Worm (Caenorhabditis elegans) whole organism, L3 larva: ENCODE results near the gene ptb-1.

Experiments
- aly-2 ChIP-seq: fragments of 150-350 bp; optimal IDR thresholded peaks from 2 replicates; lab custom pipeline; 2014; ENCODE audit warnings: missing biosample characterization, missing genetic modification characterization
- ama-1 ChIP-seq: fragments of 150-350 bp; optimal IDR thresholded peaks from 2 replicates; lab custom pipeline; 2018
- ceh-16 ChIP-seq: sonication (generic microtip); optimal IDR thresholded peaks from 2 replicates; lab custom pipeline; 2017; ENCODE audit warnings: missing biosample characterization, missing genetic modification characterization
- ceh-28 ChIP-seq: fragments of 150-350 bp; optimal IDR thresholded peaks from 2 replicates; lab custom pipeline; 2014; ENCODE audit warnings: missing biosample characterization, missing genetic modification reagents, missing genetic modification characterization
- ceh-9 ChIP-seq: sonication (generic microtip); optimal IDR thresholded peaks from 2 replicates; lab custom pipeline; 2018; ENCODE audit warnings: missing biosample characterization, missing genetic modification characterization
- egl-27 ChIP-seq: sonication (generic microtip); optimal IDR thresholded peaks from 4 replicates; lab custom pipeline; 2017; ENCODE audit warnings: missing biosample characterization, missing genetic modification reagents, missing genetic modification characterization
- elt-1 ChIP-seq: fragments of 150-350 bp; optimal IDR thresholded peaks from 2 replicates; lab custom pipeline; 2014; ENCODE audit warnings: missing biosample characterization, missing genetic modification characterization
- elt-2 ChIP-seq: sonication (generic microtip); optimal IDR thresholded peaks from 2 replicates; lab custom pipeline; 2016; ENCODE audit warnings: missing genetic modification reagents, mild to moderate bottlenecking, missing genetic modification characterization, missing compliant biosample characterization
- elt-3 ChIP-seq, 3 experiments: fragments of 150-350 bp in 1 of 3; sonication (generic microtip) in 2 of 3; optimal IDR thresholded peaks; 2 replicates in 2 of 3; 4 replicates in 1 of 3; lab custom pipeline; 2014 to 2017; ENCODE audit warnings: missing biosample characterization in 3 of 3, missing genetic modification characterization in 3 of 3
- fkh-10 ChIP-seq: sonication (generic microtip); optimal IDR thresholded peaks from 2 replicates; lab custom pipeline; 2017; ENCODE audit warnings: missing biosample characterization, missing genetic modification reagents, missing genetic modification characterization
- fos-1 ChIP-seq: fragments of 150-350 bp; optimal IDR thresholded peaks from 2 replicates; lab custom pipeline; 2014; ENCODE audit warnings: missing biosample characterization, missing genetic modification characterization
- jun-1 ChIP-seq: fragments of 150-350 bp; optimal IDR thresholded peaks from 2 replicates; lab custom pipeline; 2014; ENCODE audit warnings: missing biosample characterization, missing genetic modification reagents, missing genetic modification characterization
- lin-15B ChIP-seq: fragments of 150-350 bp; optimal IDR thresholded peaks from 2 replicates; lab custom pipeline; 2014; ENCODE audit warnings: missing biosample characterization, missing genetic modification characterization
- lin-39 ChIP-seq: fragments of 150-350 bp; optimal IDR thresholded peaks from 2 replicates; lab custom pipeline; 2018; ENCODE audit warnings: missing biosample characterization, missing genetic modification reagents, missing genetic modification characterization
- mml-1 ChIP-seq: fragments of 150-350 bp; sonication (generic microtip); optimal IDR thresholded peaks from 3 replicates; lab custom pipeline; 2014; ENCODE audit warnings: missing biosample characterization, missing genetic modification characterization
- nfya-1 ChIP-seq: sonication (generic microtip); optimal IDR thresholded peaks from 2 replicates; lab custom pipeline; 2017; ENCODE audit warnings: missing genetic modification characterization, mild to moderate bottlenecking, missing compliant biosample characterization, antibody characterized with exemption, moderate library complexity; ENCODE audit not compliant: insufficient read depth
- nhr-237 ChIP-seq: fragments of 150-350 bp; optimal IDR thresholded peaks from 2 replicates; lab custom pipeline; 2014; ENCODE audit warnings: missing biosample characterization, missing genetic modification characterization
- nhr-25 ChIP-seq: sonication (generic microtip); optimal IDR thresholded peaks from 2 replicates; lab custom pipeline; 2017; ENCODE audit warnings: missing biosample characterization, missing genetic modification characterization
- nhr-43 ChIP-seq: sonication (generic microtip); optimal IDR thresholded peaks from 2 replicates; lab custom pipeline; 2016; ENCODE audit warnings: mild to moderate bottlenecking, missing genetic modification characterization, missing compliant biosample characterization; ENCODE audit not compliant: poor library complexity, severe bottlenecking
- nhr-77 ChIP-seq: fragments of 150-350 bp; optimal IDR thresholded peaks from 2 replicates; lab custom pipeline; 2014; ENCODE audit warnings: missing biosample characterization, missing genetic modification characterization
- pqm-1 ChIP-seq: fragments of 150-350 bp; optimal IDR thresholded peaks from 2 replicates; lab custom pipeline; 2017; ENCODE audit warnings: missing biosample characterization, missing genetic modification characterization, inconsistent platforms
- skn-1 ChIP-seq: fragments of 150-350 bp; optimal IDR thresholded peaks from 2 replicates; lab custom pipeline; 2014; ENCODE audit warnings: missing biosample characterization, missing genetic modification characterization
- tbx-2 ChIP-seq: sonication (generic microtip); optimal IDR thresholded peaks from 2 replicates; lab custom pipeline; 2016; ENCODE audit warnings: mild to moderate bottlenecking, missing genetic modification characterization, missing compliant biosample characterization
- unc-39 ChIP-seq: sonication (generic microtip); optimal IDR thresholded peaks from 4 replicates; lab custom pipeline; 2017; ENCODE audit warnings: missing biosample characterization, missing genetic modification characterization
- unc-62 ChIP-seq: fragments of 150-350 bp; sonication (generic microtip); optimal IDR thresholded peaks from 4 replicates; lab custom pipeline; 2014; ENCODE audit warnings: missing biosample characterization, missing genetic modification reagents, missing genetic modification characterization
- ztf-11 ChIP-seq: fragments of 150-350 bp; optimal IDR thresholded peaks from 2 replicates; lab custom pipeline; 2014; ENCODE audit warnings: missing biosample characterization, missing genetic modification characterization
- ztf-4 ChIP-seq: fragments of 150-350 bp; optimal IDR thresholded peaks from 2 replicates; lab custom pipeline; 2014; ENCODE audit warnings: missing biosample characterization, missing genetic modification characterization

The ptb-1 gene

ce11 chrII:10693655-10694054 lies 18.3 kb downstream of the ptb-1 start, which contains the start of gene gbh-1:
Gene gbh-1, minus strand, starts transcription at chrII:10693803.
- TF ChIP-seq elt-3 (tag; optimal IDR thresholded peaks at IDR 0.05; lab: Kevin White, UChicago) (no peak), elt-2 (tag; lab: Kevin White, UChicago) (peak; percentile 60), pqm-1 (peak; percentile 53)

- TF ChIP-seq mml-1 (tag; lab: Kevin White, UChicago) (no peak), lin-39 (tag; lab: Kevin White, UChicago) (no peak), elt-2 (tag; lab: Kevin White, UChicago) (no peak), ceh-9 (tag; lab: Kevin White, UChicago) (no peak), jun-1 (tag; lab: Kevin White, UChicago) (no peak)
- TF ChIP-seq, all 47 proteins: peak for 0
These were observed 19.3 kb downstream of the ptb-1 start, which contains the start of gene lgc-57 for ce11 chrII:10694713-10695112. Gene lgc-57, plus strand, starts transcription at chrII:10695013.

- TF ChIP-seq fkh-10 (GFP tag; lab: Kevin White, UChicago) (peak; percentile 5), ceh-16 (tag; lab: Kevin White, UChicago) (no peak)
These were observed 20.7 kb downstream of the ptb-1 start for ce11 chrII:10696060-10696459.

DNA sequence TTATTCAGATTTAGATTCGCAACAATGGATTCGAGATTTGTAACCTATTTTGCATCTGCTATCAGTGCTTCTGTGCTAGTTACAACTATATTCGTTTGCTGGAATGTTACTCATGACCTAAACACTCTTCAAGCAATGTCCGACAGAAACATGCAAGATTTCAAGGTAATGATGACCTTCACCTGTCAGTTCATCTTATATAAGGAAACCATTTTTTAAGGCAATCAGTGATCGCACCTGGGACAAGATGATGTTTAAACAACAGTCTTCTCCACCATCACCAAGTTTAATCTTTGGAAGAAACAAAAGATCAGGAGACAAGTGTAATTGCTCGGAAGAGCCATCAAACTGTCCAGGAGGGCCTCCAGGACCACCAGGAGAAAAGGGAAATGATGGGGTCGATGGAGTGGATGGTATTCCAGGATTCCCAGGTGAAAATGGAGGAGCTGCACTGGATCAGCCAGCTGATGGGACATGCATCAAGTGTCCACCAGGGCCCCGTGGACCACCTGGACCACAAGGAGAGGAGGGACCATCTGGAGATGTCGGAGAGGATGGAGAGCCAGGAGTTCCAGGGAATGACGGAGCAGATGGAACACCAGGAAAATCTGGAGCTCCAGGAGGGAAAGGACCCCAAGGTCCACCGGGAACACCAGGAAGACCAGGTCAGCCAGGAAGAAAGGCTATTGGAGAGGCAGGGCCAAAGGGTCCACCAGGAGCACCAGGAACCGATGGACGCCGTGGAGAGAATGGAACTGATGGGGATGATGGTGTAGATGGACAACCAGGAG lies 28.4 kb downstream of the ptb-1 start, which contains the start of gene col-79:
TSS of gene col-79 (plus strand) at position 20 of the 791 bp plus-strand sequence.
- TF ChIP-seq skn-1 (tag; lab: Kevin White, UChicago), result no peak
- no peak for TF ChIP-seq elt-3 (tag; optimal IDR thresholded peaks at IDR 0.05; lab: Kevin White, UChicago)
- TF ChIP-seq lin-15B, result no peak
- no peak for TF ChIP-seq nhr-43 (tag; lab: Kevin White, UChicago)
- TF ChIP-seq aly-2, result no peak
- peak; percentile 69 for TF ChIP-seq nhr-25
- TF ChIP-seq fos-1 (tag; lab: Kevin White, UChicago), result no peak
- no peak for TF ChIP-seq tbx-2

DNA sequence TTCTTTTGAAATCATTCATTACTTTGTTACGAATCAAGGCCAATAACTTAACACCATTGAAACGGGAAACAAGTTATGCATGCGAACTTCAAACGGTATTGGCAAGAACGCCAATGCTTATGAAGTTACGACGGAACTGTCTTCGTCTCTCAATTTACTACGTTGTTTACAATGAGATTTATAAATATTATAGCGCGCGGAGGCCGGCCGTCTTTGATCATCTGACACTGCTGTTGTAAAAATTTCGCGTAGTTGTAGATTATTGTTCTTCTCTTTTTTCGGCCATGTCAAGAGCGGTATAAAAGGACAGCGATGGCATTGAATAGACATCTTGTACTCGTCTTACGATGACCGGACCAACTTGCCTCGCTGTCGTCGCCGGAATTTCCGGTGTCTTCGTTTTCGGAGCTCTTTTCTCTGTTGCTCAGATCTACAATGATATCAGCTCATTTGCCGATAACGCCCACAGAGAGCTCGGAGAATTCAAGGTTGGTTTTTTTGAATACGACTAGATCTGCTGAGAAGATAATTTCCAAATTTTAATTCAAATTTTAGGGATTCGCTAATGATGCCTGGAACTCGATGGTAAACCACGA lies 29.3 kb downstream of the ptb-1 start, which contains the start of gene col-39:
TSS of gene col-39 (plus strand) at position 342 of the 596 bp plus-strand sequence.
- TF ChIP-seq elt-2 (tag; lab: Kevin White, UChicago), result no peak
- no peak for TF ChIP-seq unc-62
- TF ChIP-seq nhr-237, result no peak
- peak; percentile 69 for TF ChIP-seq ama-1 (lab: Kevin White, UChicago)
- TF ChIP-seq nhr-25, result peak; percentile 56
- no peak for TF ChIP-seq elt-1 (tag; lab: Kevin White, UChicago)

DNA sequence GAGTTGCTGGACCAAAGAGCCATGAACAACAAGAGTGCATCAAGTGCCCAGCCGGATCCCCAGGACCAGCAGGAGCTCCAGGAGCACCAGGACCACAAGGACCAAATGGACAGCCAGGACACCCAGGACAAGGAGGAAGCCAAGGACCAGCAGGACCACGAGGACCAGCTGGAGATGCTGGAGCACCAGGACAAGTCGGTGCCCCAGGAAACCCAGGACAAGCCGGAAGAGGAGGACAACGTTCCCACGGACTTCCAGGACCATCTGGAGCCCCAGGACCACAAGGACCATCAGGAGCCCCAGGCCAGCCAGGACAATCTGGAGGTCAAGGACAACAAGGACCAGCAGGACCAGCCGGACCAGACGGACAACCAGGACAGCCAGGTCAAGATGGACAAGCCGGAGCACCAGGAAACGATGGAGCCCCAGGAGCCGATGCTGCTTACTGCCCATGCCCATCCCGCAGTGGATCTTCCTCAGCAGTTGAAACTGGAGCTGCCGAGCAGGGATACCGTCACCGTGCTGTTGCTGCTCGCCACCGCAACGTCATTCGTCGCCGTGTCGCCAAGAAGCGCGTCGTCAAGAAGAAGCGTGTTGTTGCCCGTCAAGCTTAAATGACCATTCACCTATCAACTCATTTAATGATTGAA lies 30.1 kb downstream of the ptb-1 start:
- TF ChIP-seq tbx-2 (no peak), fkh-10 (GFP tag; lab: Kevin White, UChicago) (no peak), nfya-1 (tag; lab: Kevin White, UChicago) (no peak), pqm-1 (no peak), jun-1 (tag; lab: Kevin White, UChicago) (no peak), unc-39 (no peak), ceh-28 (tag; lab: Kevin White, UChicago) (no peak), ztf-4 (no peak), elt-1 (tag; lab: Kevin White, UChicago) (no peak), nhr-25 (no peak), ceh-9 (tag; lab: Kevin White, UChicago) (no peak), ztf-11 (tag; lab: Kevin White, UChicago) (no peak), elt-2 (tag; lab: Kevin White, UChicago) (no peak), nhr-77 (tag; lab: Kevin White, UChicago) (no peak), egl-27 (tag; lab: Kevin White, UChicago) (no peak)
